Fruit fly (Drosophila melanogaster): ENCODE results near the gene GstD11.

GstD11 gene

dm6 chr3R:12365264-12365840 is 17.8 kb upstream of the GstD11 start, which contains the start of gene GstD10:
Gene GstD10, minus strand, starts transcription at chr3R:12365735.
- TF ChIP-seq Hnf4 (GFP tag; optimal IDR thresholded peaks at IDR 0.05) (no peak), Sp1 (GFP tag; optimal IDR thresholded peaks at IDR 0.05) (no peak), tai (GFP tag; optimal IDR thresholded peaks at IDR 0.05) (no peak), ey (GFP tag; optimal IDR thresholded peaks at IDR 0.05) (no peak), usp (GFP tag; optimal IDR thresholded peaks at IDR 0.05) (no peak)

dm6 chr3R:12365887-12366286 is 17.2 kb upstream of the GstD11 start:
- TF ChIP-seq HLH106 (tag; optimal IDR thresholded peaks at IDR 0.05) (no peak), Rel (GFP tag; optimal IDR thresholded peaks at IDR 0.05) (no peak), Rel (tag; optimal IDR thresholded peaks at IDR 0.05) (no peak), ey (GFP tag; optimal IDR thresholded peaks at IDR 0.05) (no peak), N (GFP tag; optimal IDR thresholded peaks at IDR 0.05) (no peak), Dif (GFP tag; optimal IDR thresholded peaks at IDR 0.05; ENCODE audit: partially characterized antibody) (no peak), dl (GFP tag; optimal IDR thresholded peaks at IDR 0.05; ENCODE audit: insufficient read depth in 1 of 2, partially characterized antibody in 2 of 2) (no peak), rgr (GFP tag; optimal IDR thresholded peaks at IDR 0.05) (no peak)

- no peak for TF ChIP-seq HLH106 (tag; optimal IDR thresholded peaks at IDR 0.05)
- TF ChIP-seq dl (GFP tag; optimal IDR thresholded peaks at IDR 0.05; ENCODE audit: insufficient read depth in 1 of 2, partially characterized antibody in 2 of 2), result no peak
- no peak for TF ChIP-seq lola (GFP tag; optimal IDR thresholded peaks at IDR 0.05)
- no peak for TF ChIP-seq fru (GFP tag; optimal IDR thresholded peaks at IDR 0.05)
- TF ChIP-seq usp (GFP tag; optimal IDR thresholded peaks at IDR 0.05), result no peak
- TF ChIP-seq jim (GFP tag; optimal IDR thresholded peaks at IDR 0.05), result no peak
- TF ChIP-seq Mio (GFP tag; optimal IDR thresholded peaks at IDR 0.05), result no peak
- TF ChIP-seq sv (GFP tag; optimal IDR thresholded peaks at IDR 0.05), result no peak
- no peak for TF ChIP-seq Dif (GFP tag; optimal IDR thresholded peaks at IDR 0.05; ENCODE audit: partially characterized antibody)
- TF ChIP-seq GATAd (GFP tag; optimal IDR thresholded peaks at IDR 0.05), result no peak
- no peak for TF ChIP-seq Rel (GFP tag; optimal IDR thresholded peaks at IDR 0.05)
- no peak for TF ChIP-seq Rel (tag; optimal IDR thresholded peaks at IDR 0.05)
- TF ChIP-seq pan (optimal IDR thresholded peaks at IDR 0.05), result no peak
- no peak for TF ChIP-seq CG9705 (GFP tag; optimal IDR thresholded peaks at IDR 0.05)
- no peak for TF ChIP-seq Hr78 (GFP tag; optimal IDR thresholded peaks at IDR 0.05)
- no peak for TF ChIP-seq Jra (GFP tag; optimal IDR thresholded peaks at IDR 0.05)
- no peak for TF ChIP-seq ey (GFP tag; optimal IDR thresholded peaks at IDR 0.05)
- TF ChIP-seq Abd-B (GFP tag; optimal IDR thresholded peaks at IDR 0.05), result no peak
- no peak for TF ChIP-seq dsf (GFP tag; optimal IDR thresholded peaks at IDR 0.05; ENCODE audit: borderline replicate concordance)
- TF ChIP-seq sage (GFP tag; optimal IDR thresholded peaks at IDR 0.05), result no peak
- TF ChIP-seq Sp1 (GFP tag; optimal IDR thresholded peaks at IDR 0.05), result no peak
These were observed 15.7 kb upstream of the GstD11 start, which contains the start of gene GstD9 for dm6 chr3R:12367464-12367863. Gene GstD9, minus strand, starts transcription at chr3R:12367564.

dm6 chr3R:12369135-12369792 is 13.9 kb upstream of the GstD11 start, which contains the start of gene GstD1:
Gene GstD1, minus strand, starts transcription at chr3R:12369268.
- TF ChIP-seq OdsH (GFP tag; optimal IDR thresholded peaks at IDR 0.05) (peak; percentile 65), psq (GFP tag; optimal IDR thresholded peaks at IDR 0.05) (peak; percentile 51), sv (GFP tag; optimal IDR thresholded peaks at IDR 0.05) (peak; percentile 34), Mio (GFP tag; optimal IDR thresholded peaks at IDR 0.05) (no peak), Hnf4 (GFP tag; optimal IDR thresholded peaks at IDR 0.05) (peak; percentile 37), brk (GFP tag; optimal IDR thresholded peaks at IDR 0.05) (no peak), Vsx2 (GFP tag; optimal IDR thresholded peaks at IDR 0.05; ENCODE audit: partially characterized antibody) (peak; percentile 47), Hr78 (GFP tag; optimal IDR thresholded peaks at IDR 0.05) (no peak), Jra (GFP tag; optimal IDR thresholded peaks at IDR 0.05) (peak; percentile 61), rgr (GFP tag; optimal IDR thresholded peaks at IDR 0.05) (peak; percentile 33), jim (GFP tag; optimal IDR thresholded peaks at IDR 0.05) (peak; percentile 83), Sp1 (GFP tag; optimal IDR thresholded peaks at IDR 0.05) (peak; percentile 32), CrebA (GFP tag; optimal IDR thresholded peaks at IDR 0.05; ENCODE audit: borderline replicate concordance) (no peak), HLH106 (tag; optimal IDR thresholded peaks at IDR 0.05) (peak; percentile 65), Rel (GFP tag; optimal IDR thresholded peaks at IDR 0.05) (no peak), Rel (tag; optimal IDR thresholded peaks at IDR 0.05) (peak; percentile 85), ey (GFP tag; optimal IDR thresholded peaks at IDR 0.05) (peak; percentile 77), Dfd (GFP tag; optimal IDR thresholded peaks at IDR 0.05) (no peak), foxo (GFP tag; optimal IDR thresholded peaks at IDR 0.05) (peak in 1 of 2 experiments; percentile 71), lola (GFP tag; optimal IDR thresholded peaks at IDR 0.05) (no peak), CG9705 (GFP tag; optimal IDR thresholded peaks at IDR 0.05) (no peak), woc (GFP tag; optimal IDR thresholded peaks at IDR 0.05) (peak; percentile 82), dl (GFP tag; optimal IDR thresholded peaks at IDR 0.05; ENCODE audit: insufficient read depth in 1 of 2, partially characterized antibody in 2 of 2) (peak; percentile 3 to 20), N (GFP tag; optimal IDR thresholded peaks at IDR 0.05) (no peak), Abd-B (GFP tag; optimal IDR thresholded peaks at IDR 0.05) (no peak), h (GFP tag; optimal IDR thresholded peaks at IDR 0.05) (peak; percentile 78), br (GFP tag; optimal IDR thresholded peaks at IDR 0.05) (peak; percentile 66), Dif (GFP tag; optimal IDR thresholded peaks at IDR 0.05; ENCODE audit: partially characterized antibody) (peak; percentile 81), tai (GFP tag; optimal IDR thresholded peaks at IDR 0.05) (no peak), dmrt93B (GFP tag; optimal IDR thresholded peaks at IDR 0.05) (peak; percentile 68), Hr83 (GFP tag; optimal IDR thresholded peaks at IDR 0.05; ENCODE audit: poor library complexity, severe bottlenecking) (peak; percentile 55), fru (GFP tag; optimal IDR thresholded peaks at IDR 0.05) (peak; percentile 81)

Data from whole organism, wandering third instar larva.